Worm (Caenorhabditis elegans) whole organism, L2 larva: Measurements from ENCODE around the gene C13B4.1.

Experiments used
- F13H6.1 ChIP-seq: sonication (generic microtip); optimal IDR thresholded peaks from 2 replicates; lab custom pipeline; 2016; ENCODE audit warnings: missing genetic modification characterization, missing compliant biosample characterization
- ceh-16 ChIP-seq: fragments of 150-350 bp; optimal IDR thresholded peaks from 2 replicates; lab custom pipeline; 2014; ENCODE audit warnings: missing biosample characterization, missing genetic modification characterization
- gmeb-1 ChIP-seq: fragments of 150-350 bp; optimal IDR thresholded peaks from 2 replicates; lab custom pipeline; 2014; ENCODE audit warnings: missing biosample characterization, missing genetic modification characterization
- lin-39 ChIP-seq: fragments of 150-350 bp; optimal IDR thresholded peaks from 2 replicates; lab custom pipeline; 2014; ENCODE audit warnings: missing biosample characterization, missing genetic modification reagents, missing genetic modification characterization
- nhr-11 ChIP-seq: fragments of 150-350 bp; optimal IDR thresholded peaks from 2 replicates; lab custom pipeline; 2014; ENCODE audit warnings: missing biosample characterization, missing genetic modification characterization
- nhr-21 ChIP-seq: fragments of 150-350 bp; optimal IDR thresholded peaks from 2 replicates; lab custom pipeline; 2014; ENCODE audit warnings: missing biosample characterization, missing genetic modification characterization
- snpc-4 ChIP-seq: fragments of 150-350 bp; optimal IDR thresholded peaks from 2 replicates; lab custom pipeline; 2014; ENCODE audit warnings: missing biosample characterization, missing genetic modification characterization
- unc-55 ChIP-seq: fragments of 150-350 bp; sonication (generic microtip); optimal IDR thresholded peaks from 3 replicates; lab custom pipeline; 2014; ENCODE audit warnings: missing biosample characterization, missing genetic modification reagents, missing genetic modification characterization

DNA sequence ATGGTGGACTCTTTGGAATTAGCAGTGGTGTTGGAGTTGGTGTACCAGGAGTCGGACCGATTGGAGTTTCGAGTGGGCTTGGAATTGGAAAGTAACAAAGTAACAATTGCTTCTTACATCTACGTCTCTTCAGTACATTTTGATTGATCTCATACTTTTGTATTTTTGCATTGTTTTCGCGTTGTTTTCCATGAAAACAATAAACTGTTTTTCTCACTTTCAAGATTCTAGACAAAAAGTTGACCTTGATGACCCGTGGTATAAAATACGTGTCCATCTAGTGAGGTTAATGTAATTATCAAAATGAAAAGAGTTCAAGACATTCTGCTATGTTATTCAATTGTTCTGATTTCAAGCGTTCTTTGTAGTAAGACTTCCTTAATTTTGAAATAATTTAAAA lies 22.0 kb upstream of the C13B4.1 start, which contains the start of gene K10H10.5:
- no peak for TF ChIP-seq F13H6.1 (tag; lab: Kevin White, UChicago)
- no peak for TF ChIP-seq gmeb-1 (tag; lab: Kevin White, UChicago)
- TF ChIP-seq nhr-11 (tag; lab: Kevin White, UChicago) = no peak
- no peak for TF ChIP-seq snpc-4 (tag; lab: Kevin White, UChicago)
- no peak for TF ChIP-seq ceh-16 (tag; lab: Kevin White, UChicago)
- no peak for TF ChIP-seq unc-55 (GFP tag; lab: Kevin White, UChicago)
- TF ChIP-seq nhr-21 = no peak
- TF ChIP-seq lin-39 = no peak
